Fruit fly (Drosophila melanogaster): ENCODE results near the gene Ugt37B1.

Ugt37B1 gene

dm6 chr2L:6255488-6255887, 30.6 kb downstream of the Ugt37B1 start, which contains the start of gene AANATL2:
Gene AANATL2 (plus strand): TSS chr2L:6255859.
- TF ChIP-seq CG17806 (tag; optimal IDR thresholded peaks at IDR 0.05): no peak
- no peak for TF ChIP-seq rn (GFP tag; IDR thresholded peaks at IDR 0.05)
- TF ChIP-seq CG12605 (GFP tag; IDR thresholded peaks at IDR 0.05): no peak
- no peak for TF ChIP-seq D1 (tag; optimal IDR thresholded peaks at IDR 0.05)
- TF ChIP-seq Pif1A (GFP tag; optimal IDR thresholded peaks at IDR 0.05): no peak
- TF ChIP-seq CG10348 (GFP tag; IDR thresholded peaks at IDR 0.05): no peak
- no peak for TF ChIP-seq EcR (GFP tag; optimal IDR thresholded peaks at IDR 0.05)
- no peak for TF ChIP-seq CG8301 (tag; optimal IDR thresholded peaks at IDR 0.05)
- TF ChIP-seq CG14655 (GFP tag; optimal IDR thresholded peaks at IDR 0.05): no peak
- TF ChIP-seq fd96Ca (GFP tag; IDR thresholded peaks at IDR 0.05): no peak
- TF ChIP-seq Pif1B (GFP tag; optimal IDR thresholded peaks at IDR 0.05): no peak
- TF ChIP-seq CG32121 (GFP tag; IDR thresholded peaks at IDR 0.05): no peak
- no peak for TF ChIP-seq CG13204 (GFP tag; optimal IDR thresholded peaks at IDR 0.05)
- no peak for TF ChIP-seq CG4496 (GFP tag; IDR thresholded peaks at IDR 0.05)
- TF ChIP-seq CG8159 (tag; optimal IDR thresholded peaks at IDR 0.05): no peak
- no peak for TF ChIP-seq CG9948 (tag; optimal IDR thresholded peaks at IDR 0.05)
- no peak for TF ChIP-seq Snoo (tag; optimal IDR thresholded peaks at IDR 0.05)
- no peak for TF ChIP-seq gl (tag; optimal IDR thresholded peaks at IDR 0.05)
- no peak for TF ChIP-seq Ets98B (GFP tag; IDR thresholded peaks at IDR 0.05)
- no peak for TF ChIP-seq CG15710 (tag; optimal IDR thresholded peaks at IDR 0.05)

dm6 chr2L:6259629-6260028, 34.8 kb downstream of the Ugt37B1 start:
- no peak for TF ChIP-seq fd96Ca (GFP tag; IDR thresholded peaks at IDR 0.05)
- TF ChIP-seq D1 (tag; optimal IDR thresholded peaks at IDR 0.05): no peak
- TF ChIP-seq CG34367 (tag; optimal IDR thresholded peaks at IDR 0.05): no peak
- no peak for TF ChIP-seq Pif1B (GFP tag; optimal IDR thresholded peaks at IDR 0.05)
- TF ChIP-seq CG10348 (GFP tag; IDR thresholded peaks at IDR 0.05): no peak
- no peak for TF ChIP-seq CG14655 (GFP tag; optimal IDR thresholded peaks at IDR 0.05)

dm6 chr2L:6264390-6264789, 39.5 kb downstream of the Ugt37B1 start, which contains the start of gene CG13983:
Gene CG13983 (minus strand): TSS chr2L:6264490.
- no peak for TF ChIP-seq CG32121 (GFP tag; IDR thresholded peaks at IDR 0.05)
- no peak for TF ChIP-seq CG8159 (tag; optimal IDR thresholded peaks at IDR 0.05)
- no peak for TF ChIP-seq CG34367 (tag; optimal IDR thresholded peaks at IDR 0.05)
- no peak for TF ChIP-seq CG12605 (GFP tag; IDR thresholded peaks at IDR 0.05)
- TF ChIP-seq Ets98B (GFP tag; IDR thresholded peaks at IDR 0.05): no peak
- no peak for TF ChIP-seq CG9948 (tag; optimal IDR thresholded peaks at IDR 0.05)
- TF ChIP-seq CG13204 (GFP tag; optimal IDR thresholded peaks at IDR 0.05): no peak
- no peak for TF ChIP-seq rn (GFP tag; IDR thresholded peaks at IDR 0.05)
- no peak for TF ChIP-seq fd96Ca (GFP tag; IDR thresholded peaks at IDR 0.05)
- no peak for TF ChIP-seq D1 (tag; optimal IDR thresholded peaks at IDR 0.05)
- TF ChIP-seq EcR (GFP tag; optimal IDR thresholded peaks at IDR 0.05): no peak
- TF ChIP-seq Snoo (tag; optimal IDR thresholded peaks at IDR 0.05): no peak
- TF ChIP-seq CG17806 (tag; optimal IDR thresholded peaks at IDR 0.05): no peak
- no peak for TF ChIP-seq Pif1B (GFP tag; optimal IDR thresholded peaks at IDR 0.05)
- no peak for TF ChIP-seq Pif1A (GFP tag; optimal IDR thresholded peaks at IDR 0.05)
- TF ChIP-seq CG14655 (GFP tag; optimal IDR thresholded peaks at IDR 0.05): no peak
- TF ChIP-seq CG4496 (GFP tag; IDR thresholded peaks at IDR 0.05): no peak
- TF ChIP-seq CG15710 (tag; optimal IDR thresholded peaks at IDR 0.05): no peak
- no peak for TF ChIP-seq CG8301 (tag; optimal IDR thresholded peaks at IDR 0.05)
- TF ChIP-seq gl (tag; optimal IDR thresholded peaks at IDR 0.05): no peak

dm6 chr2L:6271384-6271783, 46.5 kb downstream of the Ugt37B1 start:
- no peak for TF ChIP-seq CG10348 (GFP tag; IDR thresholded peaks at IDR 0.05)
- no peak for TF ChIP-seq rn (GFP tag; IDR thresholded peaks at IDR 0.05)
- TF ChIP-seq CG32121 (GFP tag; IDR thresholded peaks at IDR 0.05): peak; percentile 57
- no peak for TF ChIP-seq Pif1A (GFP tag; optimal IDR thresholded peaks at IDR 0.05)
- no peak for TF ChIP-seq CG8301 (tag; optimal IDR thresholded peaks at IDR 0.05)
- no peak for TF ChIP-seq CG12605 (GFP tag; IDR thresholded peaks at IDR 0.05)
- TF ChIP-seq CG4496 (GFP tag; IDR thresholded peaks at IDR 0.05): peak; percentile 69; the same call in 2 of the 3 replicates
- peak; percentile 38; the same call in 2 of the 3 replicates for TF ChIP-seq fd96Ca (GFP tag; IDR thresholded peaks at IDR 0.05)
- TF ChIP-seq CG15710 (tag; optimal IDR thresholded peaks at IDR 0.05): no peak
- peak; percentile 14 for TF ChIP-seq CG13204 (GFP tag; optimal IDR thresholded peaks at IDR 0.05)
- no peak for TF ChIP-seq CG9948 (tag; optimal IDR thresholded peaks at IDR 0.05)
- TF ChIP-seq D1 (tag; optimal IDR thresholded peaks at IDR 0.05): no peak
- peak; percentile 48; the same call in 1 of the 2 replicates for TF ChIP-seq Ets98B (GFP tag; IDR thresholded peaks at IDR 0.05)

DNA sequence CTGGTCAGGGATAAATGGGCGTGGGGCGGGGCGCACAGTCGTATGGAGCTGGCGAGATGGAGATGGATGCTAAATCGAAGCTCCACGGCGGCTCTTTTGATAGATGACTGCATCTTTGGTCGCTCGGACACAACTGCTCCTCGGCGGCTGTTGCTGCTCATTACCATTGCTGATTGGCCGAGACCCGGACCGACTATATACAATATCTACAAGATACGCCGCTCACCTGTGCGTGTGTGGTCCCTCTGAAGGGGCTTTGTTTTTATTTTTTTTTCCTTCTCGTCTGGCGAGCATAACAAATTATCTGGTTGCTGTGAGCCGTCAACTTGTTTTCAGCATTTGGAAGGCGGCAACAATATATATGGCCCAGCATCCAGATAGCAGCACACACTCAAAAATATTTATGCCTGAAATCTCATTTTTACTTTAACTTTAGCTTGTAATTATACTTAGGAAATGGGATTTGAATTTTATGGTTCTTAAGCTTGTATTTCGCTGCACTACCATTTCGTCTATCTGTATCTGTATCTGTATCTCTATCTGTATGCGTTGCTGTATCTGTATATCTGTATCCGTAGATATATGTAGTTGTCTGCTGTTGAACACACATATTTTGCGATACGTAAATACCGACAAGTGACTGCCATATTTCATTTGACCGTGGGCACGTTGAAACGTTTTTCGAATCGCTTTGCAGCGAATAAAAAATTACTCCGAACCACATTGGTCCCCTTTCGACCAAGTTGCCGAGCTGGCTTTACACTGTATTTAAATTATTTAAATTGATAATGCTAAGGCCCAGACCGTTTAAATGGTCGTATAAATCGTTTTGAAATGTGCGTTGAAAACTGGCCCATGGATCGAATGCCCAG, 49.4 kb downstream of the Ugt37B1 start:
- no peak for TF ChIP-seq Snoo (tag; optimal IDR thresholded peaks at IDR 0.05)
- no peak for TF ChIP-seq CG10348 (GFP tag; IDR thresholded peaks at IDR 0.05)
- TF ChIP-seq rn (GFP tag; IDR thresholded peaks at IDR 0.05): no peak
- 0 out of 2 replicates have a peak, but pooled peaks have one; percentile 8 for TF ChIP-seq Ets98B (GFP tag; IDR thresholded peaks at IDR 0.05)

dm6 chr2L:6275981-6276380, 51.1 kb downstream of the Ugt37B1 start:
- TF ChIP-seq CG17806 (tag; optimal IDR thresholded peaks at IDR 0.05) (no peak), Pif1A (GFP tag; optimal IDR thresholded peaks at IDR 0.05) (no peak), CG4496 (GFP tag; IDR thresholded peaks at IDR 0.05) (no peak)

All from whole organism, pupa.